Fruit fly (Drosophila melanogaster) whole organism, embryonic: ENCODE results near the gene CG32428.

Experiments
- B-H2 ChIP-seq: fragments of 200-800 bp; sonication (Bioruptor generic); optimal IDR thresholded peaks from 2 replicates; lab custom pipeline; 2018; ENCODE audit warnings: missing biosample characterization, mild to moderate bottlenecking, missing genetic modification characterization
- Ssrp ChIP-seq: fragments of 200-800 bp; sonication (Bioruptor generic); optimal IDR thresholded peaks from 2 replicates; lab custom pipeline; 2018; ENCODE audit warnings: missing biosample characterization, mild to moderate bottlenecking, missing genetic modification characterization, moderate library complexity
- hkb ChIP-seq, 2 experiments: fragments of 200-800 bp in 1 of 2; fragments of >200 bp in 1 of 2; sonication (Bioruptor generic) in 1 of 2; IDR thresholded peaks in 1 of 2; optimal IDR thresholded peaks in 1 of 2; 2 replicates each; pipeline versions ENCODE4 v1.3.6 to Lab custom; 2017 to 2022; ENCODE audit warnings: missing biosample characterization in 1 of 2, missing genetic modification characterization in 1 of 2
- ttk ChIP-seq: fragments of 200-800 bp; sonication (Bioruptor generic); IDR thresholded peaks from 2 replicates; pipeline ENCODE4 v2.1.2; 2022; ENCODE audit warnings: missing biosample characterization, missing genetic modification characterization

- TF ChIP-seq Ssrp (tag; lab: Kevin White, UChicago) (no peak), hkb (optimal IDR thresholded peaks at IDR 0.05; lab: Kevin White, UChicago) (no peak), hkb (GFP tag; IDR thresholded peaks at IDR 0.05; lab: Robert Waterston, UW) (no peak), ttk (GFP tag; lab: Robert Waterston, UW) (no peak), B-H2 (no peak)
Measured at dm6 chr3L:20465941-20466340, 7.6 kb downstream of the CG32428 start, which contains the start of gene CG42764.
